Fruit fly (Drosophila melanogaster): ENCODE results near the gene Jon99Ci.

Jon99Ci gene

dm6 chr3R:29921916-29922315 is 4.1 kb downstream of the Jon99Ci start, which contains the start of gene Jon99Ciii:
TSS of gene Jon99Ciii (plus strand) at chr3R:29922216.
- TF ChIP-seq svp (GFP tag) = peak; percentile 42

dm6 chr3R:29920189-29920588 is 5.8 kb downstream of the Jon99Ci start, which contains the start of gene trp:
TSS of gene trp (minus strand) at chr3R:29920289.
- TF ChIP-seq Ets21C (GFP tag; optimal IDR thresholded peaks at IDR 0.05) = no peak
- no peak for TF ChIP-seq Met (GFP tag; optimal IDR thresholded peaks at IDR 0.05)
- TF ChIP-seq CG11762 (GFP tag; optimal IDR thresholded peaks at IDR 0.05; ENCODE audit: insufficient read depth) = no peak
- TF ChIP-seq CG6276 (GFP tag; optimal IDR thresholded peaks at IDR 0.05) = no peak
- no peak for TF ChIP-seq Sox14 (GFP tag; optimal IDR thresholded peaks at IDR 0.05)
- no peak for TF ChIP-seq CG3919 (GFP tag; optimal IDR thresholded peaks at IDR 0.05)
- TF ChIP-seq CG7368 (GFP tag; optimal IDR thresholded peaks at IDR 0.05) = no peak
- TF ChIP-seq CG3032 (tag; optimal IDR thresholded peaks at IDR 0.05) = no peak
- TF ChIP-seq CG6808 (GFP tag; optimal IDR thresholded peaks at IDR 0.05) = no peak
- TF ChIP-seq fd59A (GFP tag; optimal IDR thresholded peaks at IDR 0.05) = no peak
- TF ChIP-seq CG31627 (GFP tag; optimal IDR thresholded peaks at IDR 0.05) = no peak
- TF ChIP-seq CG32006 (GFP tag; optimal IDR thresholded peaks at IDR 0.05) = no peak
- TF ChIP-seq CG4318 (GFP tag; optimal IDR thresholded peaks at IDR 0.05) = no peak
- TF ChIP-seq lz (GFP tag; optimal IDR thresholded peaks at IDR 0.05) = no peak
- TF ChIP-seq eg (GFP tag; IDR thresholded peaks at IDR 0.05) = no peak
- no peak for TF ChIP-seq Hr39 (GFP tag; optimal IDR thresholded peaks at IDR 0.05)
- TF ChIP-seq CG1621 (tag; optimal IDR thresholded peaks at IDR 0.05) = no peak
- no peak for TF ChIP-seq salr (GFP tag; optimal IDR thresholded peaks at IDR 0.05)
- no peak for TF ChIP-seq Ets96B (tag; optimal IDR thresholded peaks at IDR 0.05)

- TF ChIP-seq CG1621 (tag; optimal IDR thresholded peaks at IDR 0.05) = no peak
Observed at dm6 chr3R:29914246-29914645, 11.7 kb downstream of the Jon99Ci start, which contains the start of gene Capa. TSS of gene Capa (minus strand) at chr3R:29914346.

dm6 chr3R:29907601-29908175 is 18.3 kb downstream of the Jon99Ci start, which contains the start of gene CG31036:
TSS of gene CG31036 (plus strand) at chr3R:29908107.
- no peak for TF ChIP-seq pdm3 (GFP tag; optimal IDR thresholded peaks at IDR 0.05)
- TF ChIP-seq Sox102F (GFP tag; optimal IDR thresholded peaks at IDR 0.05) = no peak

dm6 chr3R:29905164-29905563 is 20.8 kb downstream of the Jon99Ci start, which contains the start of gene CG15515:
TSS of gene CG15515 (plus strand) at chr3R:29905464.
- TF ChIP-seq pdm3 (GFP tag; optimal IDR thresholded peaks at IDR 0.05) (no peak), Eip78C (GFP tag) (peak; percentile 33)

dm6 chr3R:29903775-29904356 is 22.1 kb downstream of the Jon99Ci start, which contains the start of gene CG15517:
TSS of gene CG15517 (minus strand) at chr3R:29903825.
- peak; percentile 2 for TF ChIP-seq Hr39 (GFP tag; optimal IDR thresholded peaks at IDR 0.05)
- TF ChIP-seq cyc (GFP tag; optimal IDR thresholded peaks at IDR 0.05) = peak; percentile 11
- TF ChIP-seq acj6 (GFP tag; optimal IDR thresholded peaks at IDR 0.05) = no peak
- TF ChIP-seq Eip78C (GFP tag) = peak; percentile 60
- TF ChIP-seq fkh (GFP tag; optimal IDR thresholded peaks at IDR 0.05) = peak; percentile 30

- TF ChIP-seq CG7368 (GFP tag; optimal IDR thresholded peaks at IDR 0.05) (no peak), esn (GFP tag; optimal IDR thresholded peaks at IDR 0.05) (no peak), dac (GFP tag; optimal IDR thresholded peaks at IDR 0.05) (no peak), achi (GFP tag; optimal IDR thresholded peaks at IDR 0.05) (no peak), CG6792 (GFP tag; optimal IDR thresholded peaks at IDR 0.05) (no peak), CG10631 (GFP tag; optimal IDR thresholded peaks at IDR 0.05) (no peak), CG11902 (GFP tag; optimal IDR thresholded peaks at IDR 0.05) (no peak), lz (GFP tag; optimal IDR thresholded peaks at IDR 0.05) (no peak), Eip75B (GFP tag; optimal IDR thresholded peaks at IDR 0.05) (no peak), CG31627 (GFP tag; optimal IDR thresholded peaks at IDR 0.05) (no peak), CG3919 (GFP tag; optimal IDR thresholded peaks at IDR 0.05) (no peak), CG8319 (GFP tag; optimal IDR thresholded peaks at IDR 0.05) (no peak)
Observed at dm6 chr3R:29899635-29900034, 26.4 kb downstream of the Jon99Ci start.
